Worm (Caenorhabditis elegans): ENCODE measurements around the gene R09A8.2.

R09A8.2 gene

ce11 chrX:12619165-12619564 is at the start of gene R09A8.2:
TSS of gene R09A8.2 (plus strand) at chrX:12619465.
- TF ChIP-seq mep-1 (tag; optimal IDR thresholded peaks at IDR 0.05) (no peak), elt-1 (tag; optimal IDR thresholded peaks at IDR 0.05; ENCODE audit: borderline replicate concordance, insufficient read depth) (no peak), nhr-76 (tag; optimal IDR thresholded peaks at IDR 0.05) (no peak), zip-8 (tag; optimal IDR thresholded peaks at IDR 0.05) (no peak), nhr-2 (tag; optimal IDR thresholded peaks at IDR 0.05) (no peak), flh-1 (GFP tag; optimal IDR thresholded peaks at IDR 0.05) (no peak), cnd-1 (tag; optimal IDR thresholded peaks at IDR 0.05) (no peak), unc-62 (GFP tag; optimal IDR thresholded peaks at IDR 0.05) (no peak), snpc-4 (tag; optimal IDR thresholded peaks at IDR 0.05) (no peak), nhr-237 (tag; optimal IDR thresholded peaks at IDR 0.05) (no peak), bed-3 (GFP tag; optimal IDR thresholded peaks at IDR 0.05) (no peak), mls-2 (tag; optimal IDR thresholded peaks at IDR 0.05) (no peak), ceh-43 (GFP tag; optimal IDR thresholded peaks at IDR 0.05) (no peak), tbx-8 (GFP tag; optimal IDR thresholded peaks at IDR 0.05) (no peak), blmp-1 (tag; optimal IDR thresholded peaks at IDR 0.05) (no peak), lin-13 (tag; optimal IDR thresholded peaks at IDR 0.05) (no peak), drap-1 (GFP tag; optimal IDR thresholded peaks at IDR 0.05) (no peak), ztf-11 (tag; optimal IDR thresholded peaks at IDR 0.05) (no peak), sptf-1 (tag; optimal IDR thresholded peaks at IDR 0.05) (no peak)

ce11 chrX:12574473-12574872 is 44.8 kb upstream of the R09A8.2 start, which contains the start of gene T24D5.1:
TSS of gene T24D5.1 (plus strand) at chrX:12574773.
- no peak for TF ChIP-seq blmp-1 (tag; optimal IDR thresholded peaks at IDR 0.05)
- TF ChIP-seq ceh-43 (GFP tag; optimal IDR thresholded peaks at IDR 0.05) = no peak
- no peak for TF ChIP-seq ces-1 (GFP tag; optimal IDR thresholded peaks at IDR 0.05)
- TF ChIP-seq sptf-1 (tag; optimal IDR thresholded peaks at IDR 0.05) = no peak
- no peak for TF ChIP-seq mep-1 (tag; optimal IDR thresholded peaks at IDR 0.05)
- TF ChIP-seq sem-2 (GFP tag; optimal IDR thresholded peaks at IDR 0.05) = no peak
- no peak for TF ChIP-seq ceh-83 (GFP tag; optimal IDR thresholded peaks at IDR 0.05)
- no peak for TF ChIP-seq mab-5 (tag; optimal IDR thresholded peaks at IDR 0.05)
- no peak for TF ChIP-seq ztf-11 (tag; optimal IDR thresholded peaks at IDR 0.05)
- TF ChIP-seq flh-1 (GFP tag; optimal IDR thresholded peaks at IDR 0.05) = no peak

- TF ChIP-seq unc-62 (GFP tag; optimal IDR thresholded peaks at IDR 0.05) (no peak), zip-8 (tag; optimal IDR thresholded peaks at IDR 0.05) (no peak), ceh-39 (tag; optimal IDR thresholded peaks at IDR 0.05) (no peak), lin-13 (tag; optimal IDR thresholded peaks at IDR 0.05) (no peak), ces-1 (GFP tag; optimal IDR thresholded peaks at IDR 0.05) (no peak), nhr-237 (tag; optimal IDR thresholded peaks at IDR 0.05) (no peak), lsy-2 (tag; optimal IDR thresholded peaks at IDR 0.05) (no peak), cnd-1 (tag; optimal IDR thresholded peaks at IDR 0.05) (no peak), mep-1 (tag; optimal IDR thresholded peaks at IDR 0.05) (no peak), elt-1 (tag; optimal IDR thresholded peaks at IDR 0.05; ENCODE audit: borderline replicate concordance, insufficient read depth) (no peak), nhr-12 (tag; optimal IDR thresholded peaks at IDR 0.05) (no peak), sem-2 (GFP tag; optimal IDR thresholded peaks at IDR 0.05) (no peak), unc-120 (tag; optimal IDR thresholded peaks at IDR 0.05; ENCODE audit: poor library complexity, severe bottlenecking) (no peak), flh-1 (GFP tag; optimal IDR thresholded peaks at IDR 0.05) (no peak), drap-1 (GFP tag; optimal IDR thresholded peaks at IDR 0.05) (no peak)
Observed at ce11 chrX:12579774-12580173, 39.5 kb upstream of the R09A8.2 start, which contains the start of gene T24D5.3. TSS of gene T24D5.3 (plus strand) at chrX:12580074.

- TF ChIP-seq mep-1 (tag; optimal IDR thresholded peaks at IDR 0.05) = no peak
- no peak for TF ChIP-seq sptf-1 (tag; optimal IDR thresholded peaks at IDR 0.05)
- TF ChIP-seq lin-13 (tag; optimal IDR thresholded peaks at IDR 0.05) = no peak
- TF ChIP-seq elt-3 (tag; optimal IDR thresholded peaks at IDR 0.05) = no peak
- TF ChIP-seq cnd-1 (tag; optimal IDR thresholded peaks at IDR 0.05) = no peak
- no peak for TF ChIP-seq unc-120 (tag; optimal IDR thresholded peaks at IDR 0.05; ENCODE audit: poor library complexity, severe bottlenecking)
- TF ChIP-seq nhr-76 (tag; optimal IDR thresholded peaks at IDR 0.05) = no peak
- no peak for TF ChIP-seq mab-5 (tag; optimal IDR thresholded peaks at IDR 0.05)
- no peak for TF ChIP-seq zip-8 (tag; optimal IDR thresholded peaks at IDR 0.05)
- no peak for TF ChIP-seq ceh-43 (GFP tag; optimal IDR thresholded peaks at IDR 0.05)
- TF ChIP-seq ces-1 (GFP tag; optimal IDR thresholded peaks at IDR 0.05) = no peak
- TF ChIP-seq elt-1 (tag; optimal IDR thresholded peaks at IDR 0.05; ENCODE audit: borderline replicate concordance, insufficient read depth) = no peak
- no peak for TF ChIP-seq ceh-39 (tag; optimal IDR thresholded peaks at IDR 0.05)
- no peak for TF ChIP-seq nhr-28 (tag; optimal IDR thresholded peaks at IDR 0.05)
- no peak for TF ChIP-seq ztf-11 (tag; optimal IDR thresholded peaks at IDR 0.05)
- no peak for TF ChIP-seq lin-32 (GFP tag; optimal IDR thresholded peaks at IDR 0.05)
Observed at ce11 chrX:12583497-12583896, 35.8 kb upstream of the R09A8.2 start.

ce11 chrX:12586352-12586751 is 32.9 kb upstream of the R09A8.2 start, which contains the start of gene T24D5.2:
TSS of gene T24D5.2 (minus strand) at chrX:12586452.
- TF ChIP-seq ceh-39 (tag; optimal IDR thresholded peaks at IDR 0.05) (no peak), nhr-76 (tag; optimal IDR thresholded peaks at IDR 0.05) (no peak), ztf-11 (tag; optimal IDR thresholded peaks at IDR 0.05) (no peak), unc-120 (tag; optimal IDR thresholded peaks at IDR 0.05; ENCODE audit: poor library complexity, severe bottlenecking) (no peak), lsy-2 (tag; optimal IDR thresholded peaks at IDR 0.05) (no peak)
